Worm (Caenorhabditis elegans): ENCODE results near the gene F28E10.1.

The F28E10.1 gene

ce11 chrIV:4542972-4543371, 25.7 kb upstream of the F28E10.1 start:
- no peak for TF ChIP-seq egl-27 (tag; optimal IDR thresholded peaks at IDR 0.05)

DNA sequence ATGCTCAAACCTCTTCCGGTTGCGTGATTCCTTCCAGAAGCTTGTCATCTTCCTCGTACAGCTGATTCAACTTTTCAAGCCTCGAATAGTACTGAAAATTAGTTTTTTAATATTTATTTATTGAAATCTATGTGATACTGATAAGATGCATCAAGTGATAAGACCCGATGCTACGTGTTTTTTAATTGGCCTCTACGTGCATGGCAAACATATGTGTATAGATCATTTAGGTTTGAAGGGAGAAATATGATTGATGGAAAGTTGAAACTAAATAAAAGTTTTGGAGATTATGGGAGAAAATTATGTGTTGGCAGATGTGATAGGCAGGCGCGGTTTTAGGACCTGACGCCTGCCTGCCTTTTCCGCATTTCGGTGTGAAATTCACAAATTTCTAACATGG, 24.4 kb upstream of the F28E10.1 start:
- peak; percentile 75 for TF ChIP-seq pqm-1 (tag; optimal IDR thresholded peaks at IDR 0.05)
- peak; percentile 83 for TF ChIP-seq elt-2 (tag; optimal IDR thresholded peaks at IDR 0.05)
- no peak for TF ChIP-seq zag-1 (tag; optimal IDR thresholded peaks at IDR 0.05)
- no peak for TF ChIP-seq ceh-16 (tag; optimal IDR thresholded peaks at IDR 0.05)
- TF ChIP-seq pha-4 (tag; optimal IDR thresholded peaks at IDR 0.05): peak; percentile 13

DNA sequence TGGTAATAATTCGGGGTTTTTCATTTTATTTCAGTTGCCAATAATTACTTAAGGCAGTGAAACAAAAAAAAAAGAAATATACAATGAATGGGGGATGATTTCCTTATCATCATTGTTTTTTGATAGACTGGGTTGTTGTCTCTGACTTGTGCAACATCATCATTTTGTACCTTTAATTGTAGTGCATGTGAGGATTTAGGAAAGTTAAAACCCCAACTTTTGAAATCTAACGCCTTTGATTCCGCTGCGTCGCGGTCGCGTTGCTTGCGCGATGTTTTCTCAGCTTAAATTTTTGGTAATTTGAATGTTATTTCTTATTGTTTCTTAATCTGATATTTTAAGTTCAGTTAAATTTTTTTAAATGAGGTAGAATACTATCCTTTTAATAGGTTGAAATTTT, 22.8 kb upstream of the F28E10.1 start, which contains the start of gene ZK185.5:
TSS of gene ZK185.5 (minus strand) at position 101 of the 400 bp plus-strand sequence.
- no peak for TF ChIP-seq sea-2 (GFP tag; optimal IDR thresholded peaks at IDR 0.05)

DNA sequence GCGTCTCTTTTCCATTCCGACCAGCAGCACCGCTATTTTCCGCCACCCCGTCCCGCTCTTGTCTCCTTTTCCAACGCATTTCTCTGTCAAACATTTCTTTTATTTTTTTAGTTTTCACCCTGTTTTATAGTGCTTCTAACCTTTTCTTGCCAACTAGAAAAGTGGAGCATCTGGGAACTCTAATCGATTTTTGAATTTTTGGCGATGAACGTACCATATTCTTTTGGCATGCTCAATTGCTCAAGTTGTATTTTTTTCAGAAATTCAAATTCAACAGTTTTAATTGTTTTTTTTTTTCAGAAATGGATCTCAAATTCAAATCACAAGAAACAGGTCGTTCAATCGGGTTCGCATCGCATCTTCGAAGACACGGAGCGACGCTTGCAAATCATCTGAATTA, 20.4 kb upstream of the F28E10.1 start, which contains the start of gene ZK185.1:
TSS of gene ZK185.1 (plus strand) at position 301 of the 400 bp plus-strand sequence.
- TF ChIP-seq mml-1 (tag; optimal IDR thresholded peaks at IDR 0.05) (no peak), eor-1 (tag; optimal IDR thresholded peaks at IDR 0.05) (no peak), nhr-237 (tag; optimal IDR thresholded peaks at IDR 0.05) (no peak), nhr-43 (tag; optimal IDR thresholded peaks at IDR 0.05; ENCODE audit: poor library complexity, severe bottlenecking) (no peak), elt-3 (tag; optimal IDR thresholded peaks at IDR 0.05) (no peak), pqm-1 (tag; optimal IDR thresholded peaks at IDR 0.05) (no peak), fos-1 (tag; optimal IDR thresholded peaks at IDR 0.05) (no peak), jun-1 (tag; optimal IDR thresholded peaks at IDR 0.05) (no peak), zag-1 (tag; optimal IDR thresholded peaks at IDR 0.05) (no peak), nhr-67 (tag; optimal IDR thresholded peaks at IDR 0.05) (no peak), ZK546.5 (tag; optimal IDR thresholded peaks at IDR 0.05) (no peak), aly-2 (tag; optimal IDR thresholded peaks at IDR 0.05) (no peak), unc-39 (tag; optimal IDR thresholded peaks at IDR 0.05) (no peak), nhr-11 (tag; optimal IDR thresholded peaks at IDR 0.05) (no peak), ceh-16 (tag; optimal IDR thresholded peaks at IDR 0.05) (no peak), unc-62 (GFP tag; optimal IDR thresholded peaks at IDR 0.05) (no peak), tbx-2 (tag; optimal IDR thresholded peaks at IDR 0.05) (no peak)

- TF ChIP-seq daf-12 (tag; optimal IDR thresholded peaks at IDR 0.05): no peak
- TF ChIP-seq nhr-12 (tag; optimal IDR thresholded peaks at IDR 0.05): no peak
- no peak for TF ChIP-seq unc-39 (tag; optimal IDR thresholded peaks at IDR 0.05)
- TF ChIP-seq sea-2 (GFP tag; optimal IDR thresholded peaks at IDR 0.05): no peak
- TF ChIP-seq ama-1 (optimal IDR thresholded peaks at IDR 0.05): no peak
- TF ChIP-seq ztf-4 (tag; optimal IDR thresholded peaks at IDR 0.05): no peak
- TF ChIP-seq hmg-11 (tag; optimal IDR thresholded peaks at IDR 0.05): no peak
- no peak for TF ChIP-seq eor-1 (tag; optimal IDR thresholded peaks at IDR 0.05)
- TF ChIP-seq nhr-67 (tag; optimal IDR thresholded peaks at IDR 0.05): no peak
- TF ChIP-seq nhr-237 (tag; optimal IDR thresholded peaks at IDR 0.05): no peak
- no peak for TF ChIP-seq zag-1 (tag; optimal IDR thresholded peaks at IDR 0.05)
- TF ChIP-seq nhr-28 (tag; optimal IDR thresholded peaks at IDR 0.05): no peak
- TF ChIP-seq R02D3.7 (tag; optimal IDR thresholded peaks at IDR 0.05): no peak
- TF ChIP-seq skn-1 (tag; optimal IDR thresholded peaks at IDR 0.05): no peak
- no peak for TF ChIP-seq fkh-2 (tag; optimal IDR thresholded peaks at IDR 0.05)
- no peak for TF ChIP-seq mml-1 (tag; optimal IDR thresholded peaks at IDR 0.05)
- TF ChIP-seq pqm-1 (tag; optimal IDR thresholded peaks at IDR 0.05): no peak
Observed at ce11 chrIV:4551562-4551961, 17.1 kb upstream of the F28E10.1 start.

- TF ChIP-seq pqm-1 (tag; optimal IDR thresholded peaks at IDR 0.05) (no peak), eor-1 (tag; optimal IDR thresholded peaks at IDR 0.05) (no peak), ama-1 (optimal IDR thresholded peaks at IDR 0.05) (no peak), ceh-9 (tag; optimal IDR thresholded peaks at IDR 0.05) (no peak), nhr-25 (tag; optimal IDR thresholded peaks at IDR 0.05) (no peak), egl-5 (tag; optimal IDR thresholded peaks at IDR 0.05) (no peak), nhr-23 (tag; optimal IDR thresholded peaks at IDR 0.05) (no peak), nhr-28 (tag; optimal IDR thresholded peaks at IDR 0.05) (no peak), ztf-11 (tag; optimal IDR thresholded peaks at IDR 0.05) (no peak), nhr-67 (tag; optimal IDR thresholded peaks at IDR 0.05) (no peak)
Observed at ce11 chrIV:4557130-4557529, 11.5 kb upstream of the F28E10.1 start.
